Worm (Caenorhabditis elegans) whole organism, early embryonic: ENCODE results near the gene K08H2.10.

Source experiments
- B0310.2 ChIP-seq: sonication (generic microtip); optimal IDR thresholded peaks from 2 replicates; lab custom pipeline; 2016; ENCODE audit warnings: mild to moderate bottlenecking, missing genetic modification characterization, missing compliant biosample characterization
- ama-1 ChIP-seq: fragments of 150-350 bp; optimal IDR thresholded peaks from 2 replicates; lab custom pipeline; 2014
- flt-1 ChIP-seq: fragments of 200-800 bp; sonication (Bioruptor generic); IDR thresholded peaks from 2 replicates; pipeline ENCODE4 v1.3.6; 2022; ENCODE audit warnings: missing genetic modification characterization, missing compliant biosample characterization
- hmg-4 ChIP-seq: fragments of 200-800 bp; sonication (Bioruptor generic); optimal IDR thresholded peaks from 2 replicates; lab custom pipeline; 2018; ENCODE audit warnings: mild to moderate bottlenecking, missing genetic modification characterization, missing compliant biosample characterization
- hnd-1 ChIP-seq: sonication (generic microtip); optimal IDR thresholded peaks from 2 replicates; lab custom pipeline; 2016; ENCODE audit warnings: missing genetic modification characterization, missing compliant biosample characterization

DNA sequence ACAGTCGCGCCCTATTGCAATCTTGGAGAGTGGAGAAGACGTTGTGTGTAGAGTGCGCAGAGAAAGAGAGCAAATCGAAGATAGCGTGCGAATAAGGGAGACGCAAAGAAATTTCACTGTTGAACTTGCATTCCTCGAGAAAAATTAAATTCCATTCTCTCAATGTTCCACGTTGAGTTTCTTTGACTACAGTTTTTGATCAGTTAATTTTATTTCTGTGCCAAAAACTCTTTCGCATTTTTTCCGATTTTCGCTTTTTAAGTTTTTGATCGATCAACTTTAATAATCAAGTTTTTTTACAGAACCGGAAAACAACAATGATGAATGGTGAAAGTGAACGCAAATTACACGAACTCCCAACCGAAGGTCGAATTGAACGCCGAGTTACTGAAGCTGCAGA is 20.5 kb upstream of the K08H2.10 start, which contains the start of gene K08H2.3:
- TF ChIP-seq hmg-4 (GFP tag; lab: Kevin White, UChicago) (no peak), ama-1 (lab: Kevin White, UChicago) (no peak), hnd-1 (tag; lab: Kevin White, UChicago) (no peak), B0310.2 (tag; lab: Kevin White, UChicago) (no peak), flt-1 (GFP tag; lab: Robert Waterston, UW) (no peak)
